Worm (Caenorhabditis elegans): ENCODE data around the gene ram-2.

Gene ram-2

DNA sequence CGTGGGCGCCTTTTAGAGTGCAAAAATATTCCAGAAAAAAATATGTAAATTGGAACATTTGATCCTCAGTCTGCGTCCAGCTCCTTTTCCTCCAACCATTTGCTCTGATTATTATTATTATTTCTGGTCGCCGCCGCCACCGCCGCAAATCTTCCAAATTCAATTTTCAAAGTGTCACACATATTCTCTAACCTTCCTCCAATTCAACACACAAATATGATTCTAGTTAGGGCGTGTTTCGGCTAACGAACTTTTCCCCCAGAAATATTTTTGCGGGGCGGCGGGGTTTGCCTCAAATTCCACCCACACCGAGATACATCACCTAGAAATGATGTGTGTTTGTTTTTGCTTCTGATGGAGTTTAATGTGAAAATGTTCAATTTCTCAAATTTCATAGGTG, 45.0 kb downstream of the ram-2 start:
- TF ChIP-seq cog-1 (tag; optimal IDR thresholded peaks at IDR 0.05), result no peak
- no peak for TF ChIP-seq ztf-23 (GFP tag; IDR thresholded peaks at IDR 0.05)
- TF ChIP-seq ztf-29 (GFP tag; IDR thresholded peaks at IDR 0.05), result no peak
- no peak for TF ChIP-seq tab-1 (GFP tag; IDR thresholded peaks at IDR 0.05)
- no peak for TF ChIP-seq flt-1 (GFP tag; IDR thresholded peaks at IDR 0.05)
- TF ChIP-seq klf-2 (GFP tag; conservative IDR thresholded peaks at IDR 0.05), result no peak
- TF ChIP-seq med-1 (GFP tag; optimal IDR thresholded peaks at IDR 0.05; ENCODE audit: insufficient read depth), result no peak
- TF ChIP-seq ref-1 (GFP tag; conservative IDR thresholded peaks at IDR 0.05), result no peak
- no peak for TF ChIP-seq T22C8.4 (GFP tag; IDR thresholded peaks at IDR 0.05)

DNA sequence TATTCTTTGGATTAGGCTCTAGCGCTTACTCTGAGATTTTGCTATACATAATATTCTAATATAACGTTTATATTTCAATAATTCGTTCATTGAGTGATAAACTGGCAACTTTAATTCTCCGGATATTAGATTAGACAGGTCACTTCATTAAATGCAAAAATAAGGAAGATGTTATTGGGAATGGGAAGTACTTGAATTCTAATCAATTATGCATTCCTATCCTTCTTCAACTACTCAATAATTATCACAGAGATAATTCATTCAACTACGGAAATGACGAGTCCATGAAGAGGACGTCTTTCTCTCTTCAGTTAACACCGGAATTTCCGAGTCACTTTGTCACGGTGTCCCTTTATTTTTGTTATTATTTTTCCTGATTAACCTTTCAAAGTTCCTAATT, 46.1 kb downstream of the ram-2 start:
- TF ChIP-seq med-1 (GFP tag; optimal IDR thresholded peaks at IDR 0.05; ENCODE audit: insufficient read depth) (no peak), flt-1 (GFP tag; IDR thresholded peaks at IDR 0.05) (no peak), ztf-29 (GFP tag; IDR thresholded peaks at IDR 0.05) (no peak), T22C8.4 (GFP tag; IDR thresholded peaks at IDR 0.05) (no peak), tab-1 (GFP tag; IDR thresholded peaks at IDR 0.05) (no peak), klf-2 (GFP tag; conservative IDR thresholded peaks at IDR 0.05) (no peak), cog-1 (tag; optimal IDR thresholded peaks at IDR 0.05) (no peak), ref-1 (GFP tag; conservative IDR thresholded peaks at IDR 0.05) (no peak), ztf-23 (GFP tag; IDR thresholded peaks at IDR 0.05) (no peak)
